Worm (Caenorhabditis elegans): Measurements from ENCODE around the gene ncx-5.

DNA sequence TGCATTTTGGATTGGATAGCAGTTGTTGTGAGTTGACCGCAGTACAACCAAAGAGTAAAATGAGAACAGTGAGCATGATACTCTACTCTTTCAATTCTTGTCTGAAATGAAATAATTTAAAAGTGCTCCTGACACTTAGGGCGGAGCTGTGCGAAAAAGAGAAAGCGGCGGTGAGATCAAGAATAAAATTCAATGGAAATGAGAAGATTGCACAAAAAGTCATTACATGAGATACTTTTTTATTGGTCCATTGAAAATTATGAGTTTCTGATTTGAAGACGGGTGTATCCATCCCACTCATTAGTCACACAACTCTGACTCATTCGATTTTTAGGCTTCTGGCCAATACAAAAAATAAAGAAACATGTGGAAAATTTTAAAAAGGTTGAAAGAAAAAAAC lies 32.7 kb downstream of the ncx-5 start, which contains the start of gene F22E12.1:
- TF ChIP-seq jun-1 (tag; optimal IDR thresholded peaks at IDR 0.05) (no peak), fkh-10 (GFP tag; optimal IDR thresholded peaks at IDR 0.05) (no peak), blmp-1 (tag; optimal IDR thresholded peaks at IDR 0.05) (no peak), unc-86 (tag; optimal IDR thresholded peaks at IDR 0.05) (no peak), rnt-1 (tag; optimal IDR thresholded peaks at IDR 0.05) (no peak), unc-62 (GFP tag; optimal IDR thresholded peaks at IDR 0.05) (no peak), nhr-12 (tag; optimal IDR thresholded peaks at IDR 0.05) (no peak), snpc-4 (tag; optimal IDR thresholded peaks at IDR 0.05) (no peak), nhr-76 (tag; optimal IDR thresholded peaks at IDR 0.05) (no peak), pqm-1 (tag; optimal IDR thresholded peaks at IDR 0.05) (no peak)

Data from whole organism, L1 larva.